Worm (Caenorhabditis elegans) whole organism, midembryonic: Measurements from ENCODE around the gene rab-7.

ENCODE experiments used
- T22C8.4 ChIP-seq: fragments of 200-800 bp; sonication (Bioruptor generic); IDR thresholded peaks from 2 replicates; pipeline ENCODE4 v1.3.6; 2022; ENCODE audit warnings: missing genetic modification characterization, missing compliant biosample characterization
- cog-1 ChIP-seq: sonication (generic microtip); optimal IDR thresholded peaks from 2 replicates; lab custom pipeline; 2016; ENCODE audit warnings: missing genetic modification characterization, missing compliant biosample characterization
- flt-1 ChIP-seq: fragments of 200-800 bp; sonication (Bioruptor generic); IDR thresholded peaks from 2 replicates; pipeline ENCODE4 v1.3.6; 2022; ENCODE audit warnings: missing genetic modification characterization, missing compliant biosample characterization
- klf-2 ChIP-seq: fragments of 200-800 bp; sonication (Bioruptor generic); conservative IDR thresholded peaks from 2 replicates; pipeline ENCODE4 v1.3.6; 2022; ENCODE audit warnings: missing genetic modification reagents, missing genetic modification characterization, missing compliant biosample characterization
- med-1 ChIP-seq: sonication (generic microtip); optimal IDR thresholded peaks from 2 replicates; lab custom pipeline; 2017; ENCODE audit warnings: missing genetic modification characterization, mild to moderate bottlenecking, missing compliant biosample characterization, antibody characterized with exemption, missing genetic modification reagents; ENCODE audit not compliant: insufficient read depth
- ref-1 ChIP-seq: fragments of 200-800 bp; sonication (Bioruptor generic); conservative IDR thresholded peaks from 2 replicates; pipeline ENCODE4 v1.3.6; 2022; ENCODE audit warnings: missing genetic modification reagents, missing genetic modification characterization, missing compliant biosample characterization
- tab-1 ChIP-seq: fragments of 200-800 bp; sonication (Bioruptor generic); IDR thresholded peaks from 2 replicates; pipeline ENCODE4 v1.3.6; 2022; ENCODE audit warnings: missing genetic modification characterization, missing compliant biosample characterization
- ztf-23 ChIP-seq: fragments of 200-800 bp; sonication (Bioruptor generic); IDR thresholded peaks from 2 replicates; pipeline ENCODE4 v1.3.6; 2022; ENCODE audit warnings: missing genetic modification reagents, missing genetic modification characterization, missing compliant biosample characterization
- ztf-29 ChIP-seq: fragments of 200-800 bp; sonication (Bioruptor generic); IDR thresholded peaks from 2 replicates; pipeline ENCODE4 v1.3.6; 2022; ENCODE audit warnings: missing genetic modification reagents, missing genetic modification characterization, missing compliant biosample characterization

rab-7 gene

DNA sequence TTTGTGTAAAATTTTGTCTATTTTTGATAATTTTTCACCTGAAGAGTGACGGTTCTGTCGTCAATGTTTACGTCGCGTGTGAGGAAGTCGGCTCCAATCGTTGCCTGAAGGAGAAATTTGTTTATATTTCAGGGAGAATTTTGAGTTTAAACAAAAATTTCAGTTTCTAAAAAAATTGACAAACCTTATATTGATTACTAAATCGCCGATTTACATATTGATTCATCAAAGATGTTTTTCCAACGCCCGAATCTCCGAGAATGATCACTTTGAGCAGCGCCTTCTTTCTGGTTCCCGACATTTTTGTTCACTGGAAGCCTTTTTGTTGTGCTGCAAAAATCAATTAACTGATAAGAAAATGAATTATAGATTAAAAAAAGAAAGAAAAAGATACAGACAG lies at the start of gene rab-7:
Gene rab-7, minus strand, starts transcription at position 330 of the 400 bp plus-strand sequence.
- TF ChIP-seq flt-1 (GFP tag; lab: Robert Waterston, UW) (no peak), ztf-29 (GFP tag; lab: Robert Waterston, UW) (no peak), ref-1 (GFP tag; lab: Robert Waterston, UW) (no peak)

DNA sequence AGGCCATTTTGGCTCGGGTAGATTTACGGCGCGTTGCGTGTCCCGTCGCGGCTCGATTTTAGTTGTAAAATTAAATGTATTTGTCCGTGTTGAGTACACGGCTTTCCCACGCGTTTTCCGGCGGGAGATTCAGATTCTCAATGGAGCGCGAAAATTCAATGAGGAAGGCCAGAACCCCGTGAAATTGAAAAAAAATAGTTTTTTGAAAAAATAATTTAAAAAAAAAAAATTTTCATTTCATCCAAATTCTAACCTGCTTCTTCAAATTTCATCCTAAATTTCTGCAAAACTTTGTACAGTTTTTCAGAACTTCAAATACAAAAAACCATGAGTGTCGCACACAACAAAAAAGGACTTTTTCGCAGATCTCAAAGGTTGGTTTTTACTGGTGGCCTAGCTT lies 42.0 kb upstream of the rab-7 start, which contains the start of gene glb-29:
Gene glb-29, plus strand, starts transcription at position 301 of the 400 bp plus-strand sequence.
- no peak for TF ChIP-seq ztf-23 (GFP tag; lab: Robert Waterston, UW)
- no peak for TF ChIP-seq klf-2 (GFP tag; lab: Robert Waterston, UW)
- TF ChIP-seq med-1 (GFP tag; lab: Kevin White, UChicago) = no peak
- no peak for TF ChIP-seq T22C8.4 (GFP tag; lab: Robert Waterston, UW)
- TF ChIP-seq ref-1 (GFP tag; lab: Robert Waterston, UW) = no peak
- no peak for TF ChIP-seq cog-1
- TF ChIP-seq flt-1 (GFP tag; lab: Robert Waterston, UW) = no peak

DNA sequence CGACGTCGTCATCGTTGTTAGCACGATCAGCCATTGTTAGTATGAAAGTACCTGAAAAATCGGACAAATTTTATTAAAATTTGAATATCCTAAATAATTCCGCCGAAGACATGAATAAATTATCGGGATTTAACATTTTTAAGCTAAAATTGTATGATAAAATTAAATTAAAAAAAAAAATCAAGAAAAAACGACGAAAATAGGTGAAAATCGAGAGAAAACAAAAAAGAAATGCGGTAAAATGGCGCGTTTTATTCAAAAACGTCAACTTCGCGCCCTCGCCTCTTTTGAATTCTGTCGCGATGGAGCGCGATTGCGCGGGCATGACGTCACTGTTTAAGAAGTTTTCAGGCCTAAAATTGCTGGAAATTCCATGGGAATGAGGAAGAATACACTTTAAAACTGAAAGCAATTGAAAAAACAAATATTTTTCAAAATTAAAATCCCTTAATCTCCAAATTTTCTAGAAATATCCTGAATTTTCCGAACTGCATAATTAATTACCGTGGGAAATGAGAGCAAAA lies 39.9 kb upstream of the rab-7 start, which contains the start of gene mcm-2:
Gene mcm-2, minus strand, starts transcription at position 51 of the 524 bp plus-strand sequence.
- TF ChIP-seq ztf-23 (GFP tag; lab: Robert Waterston, UW) = 0 out of 2 replicates have a peak, but pooled peaks have one; percentile 25
- TF ChIP-seq klf-2 (GFP tag; lab: Robert Waterston, UW) = no peak
- no peak for TF ChIP-seq flt-1 (GFP tag; lab: Robert Waterston, UW)
- TF ChIP-seq tab-1 (GFP tag; lab: Robert Waterston, UW) = no peak
- no peak for TF ChIP-seq cog-1

DNA sequence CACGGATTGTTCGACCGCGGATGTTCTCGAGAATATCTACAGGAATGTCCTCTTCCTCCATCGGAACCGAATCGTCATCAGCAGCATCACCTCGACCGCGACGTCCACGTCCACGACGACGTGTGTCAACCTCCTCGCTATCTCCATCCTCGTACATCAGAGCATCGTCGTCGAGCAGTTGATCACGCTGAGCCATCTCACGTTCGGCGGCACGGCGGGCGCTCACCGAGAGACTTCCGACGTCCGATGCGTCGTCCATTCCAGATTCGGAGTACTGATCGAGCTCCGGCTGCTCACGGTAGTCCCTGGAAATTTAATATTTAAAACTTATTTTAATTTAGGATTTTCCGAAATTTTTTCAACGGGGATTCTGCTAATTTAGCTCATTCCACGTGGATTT lies 39.2 kb upstream of the rab-7 start:
- TF ChIP-seq flt-1 (GFP tag; lab: Robert Waterston, UW) (no peak), ref-1 (GFP tag; lab: Robert Waterston, UW) (no peak), klf-2 (GFP tag; lab: Robert Waterston, UW) (no peak), T22C8.4 (GFP tag; lab: Robert Waterston, UW) (no peak), cog-1 (no peak), ztf-23 (GFP tag; lab: Robert Waterston, UW) (no peak), ztf-29 (GFP tag; lab: Robert Waterston, UW) (no peak), med-1 (GFP tag; lab: Kevin White, UChicago) (no peak), tab-1 (GFP tag; lab: Robert Waterston, UW) (no peak)

DNA sequence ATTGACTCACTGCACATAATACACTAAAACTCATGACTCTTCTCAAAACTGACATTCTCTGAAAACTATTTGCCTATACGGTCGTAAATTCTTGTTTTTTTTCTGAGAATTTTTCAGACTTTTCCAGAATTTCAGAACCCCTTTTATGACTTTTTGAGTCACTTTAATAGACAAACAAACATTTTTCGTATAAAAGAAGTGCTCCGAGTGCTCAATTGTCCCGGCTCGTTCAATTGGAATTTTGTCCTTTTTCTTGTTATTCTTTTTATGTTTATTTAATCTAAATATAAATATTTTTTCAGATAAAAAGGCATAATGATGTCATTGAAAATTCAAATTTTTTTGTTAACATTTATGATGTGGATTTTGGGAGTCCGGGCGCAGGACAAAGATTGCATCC lies 32.2 kb upstream of the rab-7 start, which contains the start of gene Y17G7B.23:
Gene Y17G7B.23, plus strand, starts transcription at position 301 of the 400 bp plus-strand sequence.
- TF ChIP-seq ztf-29 (GFP tag; lab: Robert Waterston, UW) (no peak), tab-1 (GFP tag; lab: Robert Waterston, UW) (no peak), ref-1 (GFP tag; lab: Robert Waterston, UW) (no peak), flt-1 (GFP tag; lab: Robert Waterston, UW) (no peak), ztf-23 (GFP tag; lab: Robert Waterston, UW) (no peak)

DNA sequence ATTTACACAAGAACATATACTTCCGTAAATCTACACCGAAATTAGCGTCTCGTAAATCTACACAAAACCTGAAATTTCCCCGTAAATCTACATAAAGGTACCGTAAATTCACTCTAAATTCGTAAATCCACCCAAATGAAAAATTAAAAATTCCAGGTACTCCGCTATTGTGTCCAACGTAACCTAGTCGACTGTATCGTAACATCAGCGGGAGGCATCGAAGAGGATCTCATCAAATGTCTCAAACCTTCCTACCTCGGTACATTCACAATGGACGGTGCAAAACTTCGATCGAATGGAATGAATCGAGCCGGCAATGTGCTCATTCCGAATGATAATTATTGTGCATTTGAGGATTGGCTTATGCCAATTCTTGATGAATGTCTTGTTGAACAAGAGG lies 28.2 kb upstream of the rab-7 start:
- TF ChIP-seq med-1 (GFP tag; lab: Kevin White, UChicago) (no peak), tab-1 (GFP tag; lab: Robert Waterston, UW) (no peak), flt-1 (GFP tag; lab: Robert Waterston, UW) (no peak), ztf-29 (GFP tag; lab: Robert Waterston, UW) (no peak)

DNA sequence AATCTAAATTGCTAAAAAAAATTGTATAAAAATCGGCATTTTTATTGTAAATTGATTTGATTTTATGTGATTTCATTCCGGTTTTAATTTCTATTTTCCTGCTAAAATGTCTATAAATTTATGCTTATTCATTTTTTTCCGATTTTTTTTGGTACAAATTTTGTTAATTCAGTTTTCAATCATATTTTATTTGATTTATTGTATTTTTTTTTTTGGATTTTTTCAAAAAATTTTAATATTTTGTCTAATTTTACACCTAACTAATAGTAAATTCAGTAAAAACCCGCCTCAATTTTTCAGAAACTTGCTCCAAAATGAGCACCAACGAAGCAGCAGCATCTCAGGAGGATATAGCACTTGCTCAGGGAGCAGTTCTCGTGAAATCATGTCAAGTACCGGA lies 26.0 kb upstream of the rab-7 start, which contains the start of gene dhps-1:
Gene dhps-1, plus strand, starts transcription at position 301 of the 400 bp plus-strand sequence.
- TF ChIP-seq med-1 (GFP tag; lab: Kevin White, UChicago) (no peak), ztf-23 (GFP tag; lab: Robert Waterston, UW) (no peak), ztf-29 (GFP tag; lab: Robert Waterston, UW) (no peak), ref-1 (GFP tag; lab: Robert Waterston, UW) (no peak), T22C8.4 (GFP tag; lab: Robert Waterston, UW) (no peak), flt-1 (GFP tag; lab: Robert Waterston, UW) (no peak), cog-1 (no peak), klf-2 (GFP tag; lab: Robert Waterston, UW) (no peak), tab-1 (GFP tag; lab: Robert Waterston, UW) (no peak)

DNA sequence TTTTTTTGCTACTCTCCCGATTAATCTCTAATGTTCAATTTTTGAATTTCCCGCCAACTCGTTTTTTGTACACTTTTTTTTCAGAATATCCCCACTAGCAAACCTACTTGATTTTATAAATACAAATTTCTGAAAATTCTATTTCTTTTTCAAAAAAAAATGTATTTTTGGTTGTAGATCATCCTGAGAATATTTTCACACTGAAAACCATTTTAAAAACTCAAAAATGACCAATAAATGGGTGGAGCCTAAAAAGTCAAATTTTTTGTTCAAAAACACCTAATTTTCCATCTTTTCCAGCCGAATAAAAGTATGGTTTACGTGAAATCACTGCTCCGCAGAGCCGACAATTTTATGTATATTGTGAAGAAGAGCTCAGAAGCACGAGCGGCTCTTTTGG lies 22.0 kb upstream of the rab-7 start, which contains the start of gene Y17G7B.3:
Gene Y17G7B.3, plus strand, starts transcription at position 301 of the 400 bp plus-strand sequence.
- TF ChIP-seq ztf-23 (GFP tag; lab: Robert Waterston, UW) = no peak
- no peak for TF ChIP-seq ztf-29 (GFP tag; lab: Robert Waterston, UW)
- TF ChIP-seq cog-1 = no peak
- TF ChIP-seq ref-1 (GFP tag; lab: Robert Waterston, UW) = no peak
- no peak for TF ChIP-seq med-1 (GFP tag; lab: Kevin White, UChicago)
- no peak for TF ChIP-seq tab-1 (GFP tag; lab: Robert Waterston, UW)

DNA sequence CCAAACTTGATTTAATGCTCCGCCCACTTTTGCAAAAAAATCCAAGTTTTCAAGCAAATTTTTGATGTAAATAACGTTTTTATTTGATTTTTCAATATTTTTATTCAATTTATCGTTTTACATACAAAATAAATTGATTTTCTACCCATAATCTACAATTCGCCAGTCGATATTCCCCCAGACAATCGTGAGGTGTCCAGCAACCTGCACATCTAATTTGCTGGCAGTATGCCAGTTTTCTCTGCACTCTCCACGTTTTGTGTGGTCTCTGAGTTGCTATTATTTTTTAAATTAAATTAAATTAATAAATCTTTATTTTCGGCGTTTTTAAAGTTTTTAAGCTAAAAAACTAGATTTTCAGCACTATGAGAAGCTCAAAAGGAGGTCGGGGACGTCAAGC lies 13.4 kb upstream of the rab-7 start:
- 0 out of 2 replicates have a peak, but pooled peaks have one; percentile 8 for TF ChIP-seq tab-1 (GFP tag; lab: Robert Waterston, UW)
- TF ChIP-seq cog-1 = peak; percentile 62
- peak; percentile 63 for TF ChIP-seq flt-1 (GFP tag; lab: Robert Waterston, UW)
- peak; percentile 76 for TF ChIP-seq ztf-23 (GFP tag; lab: Robert Waterston, UW)
- TF ChIP-seq ref-1 (GFP tag; lab: Robert Waterston, UW) = no peak
- no peak for TF ChIP-seq T22C8.4 (GFP tag; lab: Robert Waterston, UW)
- TF ChIP-seq med-1 (GFP tag; lab: Kevin White, UChicago) = no peak
- no peak for TF ChIP-seq klf-2 (GFP tag; lab: Robert Waterston, UW)
- TF ChIP-seq ztf-29 (GFP tag; lab: Robert Waterston, UW) = no peak
